Worm (Caenorhabditis elegans): ENCODE measurements around the gene nfyc-1.

The nfyc-1 gene

DNA sequence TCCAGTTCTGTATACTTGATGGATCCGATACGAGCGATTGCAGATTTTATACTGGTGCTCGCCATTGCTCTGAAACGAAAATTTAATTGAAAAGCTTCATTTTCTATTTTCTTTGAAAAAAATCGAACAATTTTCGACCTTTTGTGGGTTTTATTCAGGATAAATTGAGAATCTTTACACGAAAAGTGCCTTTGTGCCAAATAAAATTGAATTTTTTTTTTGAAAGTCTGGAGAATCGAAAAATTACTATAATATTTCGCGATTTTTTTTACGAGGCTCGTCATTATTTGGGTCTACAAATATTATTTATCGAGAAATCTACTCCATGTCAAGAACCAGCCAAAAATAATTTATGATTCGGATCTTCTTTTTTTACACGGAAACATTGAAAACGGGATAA, 1.8 kb upstream of the nfyc-1 start, which contains the start of gene F23F1.10:
TSS of gene F23F1.10 (minus strand) at position 69 of the 400 bp plus-strand sequence.
- TF ChIP-seq klf-2 (GFP tag; conservative IDR thresholded peaks at IDR 0.05) (no peak), tab-1 (GFP tag; IDR thresholded peaks at IDR 0.05) (no peak), ztf-23 (GFP tag; IDR thresholded peaks at IDR 0.05) (no peak), ztf-29 (GFP tag; IDR thresholded peaks at IDR 0.05) (no peak), med-1 (GFP tag; optimal IDR thresholded peaks at IDR 0.05; ENCODE audit: insufficient read depth) (no peak), T22C8.4 (GFP tag; IDR thresholded peaks at IDR 0.05) (no peak), ref-1 (GFP tag; conservative IDR thresholded peaks at IDR 0.05) (no peak), cog-1 (tag; optimal IDR thresholded peaks at IDR 0.05) (no peak), flt-1 (GFP tag; IDR thresholded peaks at IDR 0.05) (no peak)

DNA sequence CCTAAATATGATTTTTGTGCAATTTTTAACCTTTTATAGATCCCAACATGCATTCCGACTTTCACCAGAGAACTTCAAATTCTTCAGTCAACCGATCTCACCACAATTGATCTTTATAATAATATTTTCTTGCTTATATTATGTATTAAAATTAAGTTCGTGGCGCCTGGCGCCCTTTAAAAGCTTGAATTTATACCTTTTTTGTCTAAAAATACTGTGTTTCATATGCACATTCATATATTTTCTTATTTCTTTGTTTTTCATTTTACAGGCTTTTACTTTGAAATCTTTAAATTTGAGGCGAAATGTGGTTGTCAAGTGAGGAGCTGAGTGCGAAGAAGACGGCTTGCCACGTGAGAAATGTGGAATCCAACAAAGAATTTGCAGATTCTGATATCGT, 1.0 kb downstream of the nfyc-1 start, which contains the start of gene rpoa-49:
TSS of gene rpoa-49 (plus strand) at position 301 of the 400 bp plus-strand sequence.
- no peak for TF ChIP-seq flt-1 (GFP tag; IDR thresholded peaks at IDR 0.05)
- TF ChIP-seq ztf-23 (GFP tag; IDR thresholded peaks at IDR 0.05), result no peak
- TF ChIP-seq cog-1 (tag; optimal IDR thresholded peaks at IDR 0.05), result no peak
- TF ChIP-seq ref-1 (GFP tag; conservative IDR thresholded peaks at IDR 0.05), result no peak
- no peak for TF ChIP-seq T22C8.4 (GFP tag; IDR thresholded peaks at IDR 0.05)
- TF ChIP-seq med-1 (GFP tag; optimal IDR thresholded peaks at IDR 0.05; ENCODE audit: insufficient read depth), result no peak
- TF ChIP-seq tab-1 (GFP tag; IDR thresholded peaks at IDR 0.05), result no peak
- no peak for TF ChIP-seq ztf-29 (GFP tag; IDR thresholded peaks at IDR 0.05)
- no peak for TF ChIP-seq klf-2 (GFP tag; conservative IDR thresholded peaks at IDR 0.05)

DNA sequence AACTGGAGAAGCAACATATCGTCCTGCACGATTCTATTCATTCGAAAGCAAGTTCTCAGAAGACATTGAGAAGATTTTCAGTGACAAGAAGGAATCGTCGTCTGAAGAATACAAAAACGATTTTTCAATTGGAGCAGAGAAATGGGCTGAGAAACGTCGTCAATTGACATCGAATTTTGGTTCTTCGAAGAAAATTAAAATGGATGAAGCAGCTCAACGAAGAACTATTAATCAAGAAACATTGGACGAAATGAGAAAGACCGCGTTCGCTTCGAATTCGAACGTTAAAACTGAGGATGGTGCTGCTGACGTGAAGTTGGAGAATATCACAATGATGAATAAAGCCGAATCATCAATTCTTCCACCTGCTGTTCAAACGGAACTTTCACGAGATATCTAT, 2.4 kb downstream of the nfyc-1 start, which contains the start of gene rpt-4:
TSS of gene rpt-4 (minus strand) at position 101 of the 400 bp plus-strand sequence.
- TF ChIP-seq T22C8.4 (GFP tag; IDR thresholded peaks at IDR 0.05), result no peak
- no peak for TF ChIP-seq ztf-23 (GFP tag; IDR thresholded peaks at IDR 0.05)

DNA sequence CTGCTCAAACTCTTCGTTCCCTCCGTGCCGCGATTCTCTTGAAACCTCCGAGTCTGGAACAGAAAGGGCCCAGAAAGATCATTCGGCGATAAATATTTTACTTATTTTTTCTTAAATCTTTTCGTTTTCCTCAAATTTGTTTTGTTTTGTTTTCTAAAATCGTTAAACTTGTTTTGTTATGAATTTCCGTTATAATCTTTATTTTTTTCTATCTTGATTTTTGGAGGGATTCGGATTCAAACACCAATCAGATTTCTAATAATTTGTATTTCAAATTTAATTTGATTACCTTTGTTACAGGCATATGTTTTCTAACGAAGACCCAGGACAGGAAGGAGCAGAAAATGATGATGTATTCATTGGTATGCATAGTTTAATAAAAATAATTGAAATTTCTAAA, 3.6 kb downstream of the nfyc-1 start, which contains the start of gene C23H3.5:
TSS of gene C23H3.5 (plus strand) at position 301 of the 400 bp plus-strand sequence.
- no peak for TF ChIP-seq tab-1 (GFP tag; IDR thresholded peaks at IDR 0.05)
- no peak for TF ChIP-seq ztf-29 (GFP tag; IDR thresholded peaks at IDR 0.05)
- TF ChIP-seq flt-1 (GFP tag; IDR thresholded peaks at IDR 0.05), result no peak
- TF ChIP-seq ztf-23 (GFP tag; IDR thresholded peaks at IDR 0.05), result no peak
- TF ChIP-seq T22C8.4 (GFP tag; IDR thresholded peaks at IDR 0.05), result no peak
- TF ChIP-seq ref-1 (GFP tag; conservative IDR thresholded peaks at IDR 0.05), result no peak
- no peak for TF ChIP-seq med-1 (GFP tag; optimal IDR thresholded peaks at IDR 0.05; ENCODE audit: insufficient read depth)
- TF ChIP-seq klf-2 (GFP tag; conservative IDR thresholded peaks at IDR 0.05), result no peak
- TF ChIP-seq cog-1 (tag; optimal IDR thresholded peaks at IDR 0.05), result no peak

DNA sequence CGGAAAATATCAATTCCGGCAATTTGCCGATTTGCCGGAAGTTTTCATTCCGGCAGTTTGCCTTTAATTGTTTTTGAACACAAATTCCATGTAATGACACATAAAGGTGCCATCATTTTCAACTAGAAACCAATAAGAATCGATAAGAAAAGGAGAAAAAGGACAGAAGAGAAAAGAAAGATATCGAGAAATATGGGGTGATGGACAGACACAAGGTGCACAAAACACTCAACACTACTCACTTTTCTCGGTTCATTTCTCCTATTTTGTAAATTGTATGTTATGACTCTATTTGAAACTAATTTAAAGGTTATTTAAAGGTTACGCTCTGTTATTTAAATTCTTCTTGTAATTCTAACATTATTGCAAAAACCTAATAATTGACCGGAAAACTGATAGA, 7.2 kb downstream of the nfyc-1 start:
- TF ChIP-seq tab-1 (GFP tag; IDR thresholded peaks at IDR 0.05) (no peak), med-1 (GFP tag; optimal IDR thresholded peaks at IDR 0.05; ENCODE audit: insufficient read depth) (no peak), flt-1 (GFP tag; IDR thresholded peaks at IDR 0.05) (no peak), ztf-23 (GFP tag; IDR thresholded peaks at IDR 0.05) (no peak), T22C8.4 (GFP tag; IDR thresholded peaks at IDR 0.05) (no peak), klf-2 (GFP tag; conservative IDR thresholded peaks at IDR 0.05) (no peak), cog-1 (tag; optimal IDR thresholded peaks at IDR 0.05) (no peak), ref-1 (GFP tag; conservative IDR thresholded peaks at IDR 0.05) (no peak), ztf-29 (GFP tag; IDR thresholded peaks at IDR 0.05) (no peak)

DNA sequence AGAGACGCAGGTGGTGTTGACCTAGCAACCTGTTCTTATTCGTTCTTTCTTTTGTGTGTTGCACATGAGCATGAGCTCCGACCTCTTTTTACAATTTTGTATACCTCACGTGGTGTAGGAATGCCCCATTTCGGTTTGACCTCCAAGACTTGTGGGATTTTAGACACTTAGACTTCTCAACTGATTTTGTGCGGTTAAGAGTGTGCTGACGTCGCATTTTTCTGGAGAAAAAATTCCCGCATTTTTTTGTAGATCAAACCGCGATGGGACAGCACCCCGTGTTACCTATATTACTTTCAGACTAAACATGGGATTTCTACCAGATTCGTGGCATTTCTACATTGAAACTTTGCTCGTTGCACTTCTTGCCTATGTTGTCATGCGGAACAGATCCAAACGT, 7.6 kb downstream of the nfyc-1 start, which contains the start of gene sptl-1:
TSS of gene sptl-1 (plus strand) at position 301 of the 400 bp plus-strand sequence.
- no peak for TF ChIP-seq flt-1 (GFP tag; IDR thresholded peaks at IDR 0.05)
- no peak for TF ChIP-seq ztf-29 (GFP tag; IDR thresholded peaks at IDR 0.05)
- TF ChIP-seq cog-1 (tag; optimal IDR thresholded peaks at IDR 0.05), result no peak
- no peak for TF ChIP-seq T22C8.4 (GFP tag; IDR thresholded peaks at IDR 0.05)
- TF ChIP-seq ztf-23 (GFP tag; IDR thresholded peaks at IDR 0.05), result no peak
- TF ChIP-seq tab-1 (GFP tag; IDR thresholded peaks at IDR 0.05), result no peak
- no peak for TF ChIP-seq med-1 (GFP tag; optimal IDR thresholded peaks at IDR 0.05; ENCODE audit: insufficient read depth)
- TF ChIP-seq klf-2 (GFP tag; conservative IDR thresholded peaks at IDR 0.05), result no peak

DNA sequence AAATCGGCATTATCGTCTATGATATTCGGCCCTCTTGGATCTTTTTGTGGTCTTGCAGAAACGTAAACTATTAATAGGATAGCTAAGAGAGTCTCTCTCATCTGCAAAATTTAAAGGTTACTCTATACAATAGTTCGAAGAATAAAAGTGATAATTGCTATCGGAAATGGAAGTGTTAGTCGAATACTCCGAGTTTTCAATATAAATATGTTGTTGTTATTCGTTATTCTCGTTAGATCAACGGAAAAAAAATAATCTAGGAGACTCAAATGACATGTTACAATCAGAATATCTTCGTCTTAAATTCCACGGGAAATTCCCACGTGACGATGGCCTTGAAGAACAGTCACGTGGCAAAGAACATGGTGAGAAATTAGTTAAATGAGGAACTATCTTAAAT, 11.5 kb downstream of the nfyc-1 start, which contains the start of gene tre-5:
TSS of gene tre-5 (minus strand) at position 101 of the 400 bp plus-strand sequence.
- TF ChIP-seq flt-1 (GFP tag; IDR thresholded peaks at IDR 0.05) (no peak), ztf-29 (GFP tag; IDR thresholded peaks at IDR 0.05) (no peak), tab-1 (GFP tag; IDR thresholded peaks at IDR 0.05) (no peak), ztf-23 (GFP tag; IDR thresholded peaks at IDR 0.05) (no peak), cog-1 (tag; optimal IDR thresholded peaks at IDR 0.05) (no peak), T22C8.4 (GFP tag; IDR thresholded peaks at IDR 0.05) (no peak), med-1 (GFP tag; optimal IDR thresholded peaks at IDR 0.05; ENCODE audit: insufficient read depth) (no peak), ref-1 (GFP tag; conservative IDR thresholded peaks at IDR 0.05) (no peak), klf-2 (GFP tag; conservative IDR thresholded peaks at IDR 0.05) (no peak)

DNA sequence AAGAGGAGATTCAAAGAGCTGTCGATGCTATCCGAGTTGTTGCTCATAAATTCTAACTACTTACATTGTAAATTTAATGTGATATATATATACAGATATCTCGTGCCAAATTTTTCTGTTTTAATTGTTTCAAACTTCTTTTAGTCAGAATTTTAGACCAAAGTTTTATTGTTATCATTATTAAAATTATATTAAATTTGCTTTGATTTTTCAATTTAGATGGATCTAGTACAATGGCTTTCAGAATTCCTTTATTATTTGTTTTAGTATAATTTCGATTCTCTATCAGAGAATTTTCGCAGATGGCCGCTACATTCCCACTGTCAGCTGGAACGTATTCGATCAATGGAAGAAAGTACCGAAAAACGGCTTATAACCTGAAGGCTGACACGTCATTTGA, 13.7 kb downstream of the nfyc-1 start, which contains the start of gene ascc-1:
TSS of gene ascc-1 (plus strand) at position 301 of the 400 bp plus-strand sequence.
- no peak for TF ChIP-seq klf-2 (GFP tag; conservative IDR thresholded peaks at IDR 0.05)
- TF ChIP-seq cog-1 (tag; optimal IDR thresholded peaks at IDR 0.05), result no peak
- no peak for TF ChIP-seq T22C8.4 (GFP tag; IDR thresholded peaks at IDR 0.05)
- no peak for TF ChIP-seq ref-1 (GFP tag; conservative IDR thresholded peaks at IDR 0.05)
- no peak for TF ChIP-seq ztf-23 (GFP tag; IDR thresholded peaks at IDR 0.05)

DNA sequence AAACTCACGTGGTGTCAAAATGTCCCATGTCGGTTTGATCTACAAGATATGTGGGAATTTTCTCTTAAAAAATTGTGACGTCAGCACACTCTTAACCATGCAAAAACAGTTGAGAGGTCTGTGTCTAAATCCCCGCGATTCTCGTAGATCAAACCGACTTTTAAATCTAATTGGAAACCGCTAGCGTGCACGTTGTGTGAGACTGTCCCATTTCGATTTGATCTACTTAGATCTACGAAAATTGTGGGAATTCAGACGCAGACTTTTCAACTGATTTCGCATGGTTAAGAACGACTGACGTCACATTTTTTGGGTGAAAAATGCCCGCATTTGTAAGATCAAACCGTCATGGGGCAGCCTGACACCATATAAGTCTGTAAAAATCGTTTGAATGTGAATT, 14.2 kb downstream of the nfyc-1 start:
- TF ChIP-seq tab-1 (GFP tag; IDR thresholded peaks at IDR 0.05) (no peak), ztf-29 (GFP tag; IDR thresholded peaks at IDR 0.05) (no peak)

DNA sequence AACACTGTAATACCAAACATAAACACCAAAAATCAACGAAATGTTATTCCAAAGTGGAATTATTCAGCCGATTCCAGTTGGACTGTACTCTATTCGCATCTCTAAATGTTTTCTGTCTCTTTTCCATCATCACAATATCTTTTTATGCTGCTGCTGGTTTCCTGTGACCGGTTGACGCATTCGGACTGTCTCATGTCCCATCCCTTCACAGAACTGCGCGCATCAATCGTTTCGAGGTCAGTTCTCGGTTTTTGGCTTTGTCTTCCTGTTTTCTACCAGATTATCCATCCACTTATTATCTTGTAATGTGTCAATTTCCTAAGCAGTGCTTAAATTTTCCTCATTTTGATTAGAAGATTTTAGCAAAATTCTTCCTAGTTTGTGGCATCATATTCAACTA, 16.3 kb downstream of the nfyc-1 start:
- TF ChIP-seq cog-1 (tag; optimal IDR thresholded peaks at IDR 0.05) (no peak), klf-2 (GFP tag; conservative IDR thresholded peaks at IDR 0.05) (no peak), med-1 (GFP tag; optimal IDR thresholded peaks at IDR 0.05; ENCODE audit: insufficient read depth) (no peak), ztf-29 (GFP tag; IDR thresholded peaks at IDR 0.05) (no peak), flt-1 (GFP tag; IDR thresholded peaks at IDR 0.05) (no peak), ref-1 (GFP tag; conservative IDR thresholded peaks at IDR 0.05) (no peak), ztf-23 (GFP tag; IDR thresholded peaks at IDR 0.05) (no peak), T22C8.4 (GFP tag; IDR thresholded peaks at IDR 0.05) (no peak), tab-1 (GFP tag; IDR thresholded peaks at IDR 0.05) (no peak)

Data from whole organism, midembryonic.